Fruit fly (Drosophila melanogaster) whole organism, prepupa: Measurements from ENCODE around the gene phtm.

Source experiments
- Blimp-1 ChIP-seq: fragments of 200-800 bp; sonication (Bioruptor generic); optimal IDR thresholded peaks from 3 replicates; lab custom pipeline; 2017; ENCODE audit warnings: missing biosample characterization, missing genetic modification characterization, mild to moderate bottlenecking, moderate library complexity, missing genetic modification reagents
- CG11294 ChIP-seq: fragments of 200-800 bp; sonication (Bioruptor generic); IDR thresholded peaks from 2 replicates; pipeline ENCODE4 v1.3.6; 2022; ENCODE audit warnings: missing biosample characterization, missing genetic modification characterization
- CG11762 ChIP-seq: fragments of 200-800 bp; sonication (Bioruptor generic); optimal IDR thresholded peaks from 3 replicates; lab custom pipeline; 2016; ENCODE audit warnings: missing biosample characterization, missing genetic modification characterization; ENCODE audit not compliant: insufficient read depth
- CG1621 ChIP-seq: fragments of 200-800 bp; sonication (Bioruptor generic); optimal IDR thresholded peaks from 3 replicates; lab custom pipeline; 2018; ENCODE audit warnings: missing biosample characterization, mild to moderate bottlenecking, missing genetic modification characterization
- CG16779 ChIP-seq: fragments of 200-800 bp; sonication (Bioruptor generic); optimal IDR thresholded peaks from 3 replicates; lab custom pipeline; 2017; ENCODE audit warnings: missing biosample characterization, mild to moderate bottlenecking, missing genetic modification characterization
- CG3032 ChIP-seq: fragments of 200-800 bp; optimal IDR thresholded peaks from 2 replicates; lab custom pipeline; 2019; ENCODE audit warnings: missing biosample characterization, mild to moderate bottlenecking, missing genetic modification characterization, moderate library complexity
- CG31627 ChIP-seq: fragments of 200-800 bp; sonication (Bioruptor generic); optimal IDR thresholded peaks from 3 replicates; lab custom pipeline; 2016; ENCODE audit warnings: missing biosample characterization, missing genetic modification characterization
- CG32006 ChIP-seq: fragments of 200-800 bp; sonication (Bioruptor generic); optimal IDR thresholded peaks from 3 replicates; lab custom pipeline; 2017; ENCODE audit warnings: missing biosample characterization, mild to moderate bottlenecking, missing genetic modification characterization
- CG34406 ChIP-seq: fragments of 200-800 bp; sonication (Bioruptor generic); optimal IDR thresholded peaks from 3 replicates; lab custom pipeline; 2016; ENCODE audit warnings: missing biosample characterization, missing genetic modification characterization
- CG3919 ChIP-seq: fragments of 200-800 bp; sonication (Bioruptor generic); optimal IDR thresholded peaks from 3 replicates; lab custom pipeline; 2016; ENCODE audit warnings: missing biosample characterization, missing genetic modification characterization
- CG6792 ChIP-seq: fragments of 200-800 bp; sonication (Bioruptor generic); optimal IDR thresholded peaks from 3 replicates; lab custom pipeline; 2016; ENCODE audit warnings: missing biosample characterization, missing genetic modification characterization
- CG6854 ChIP-seq: fragments of 200-800 bp; sonication (Bioruptor generic); optimal IDR thresholded peaks from 2 replicates; lab custom pipeline; 2017; ENCODE audit warnings: missing biosample characterization, mild to moderate bottlenecking, missing genetic modification characterization
- CG8119 ChIP-seq: fragments of 200-800 bp; sonication (Bioruptor generic); IDR thresholded peaks from 3 replicates; pipeline ENCODE4 v1.3.6; 2022; ENCODE audit warnings: missing biosample characterization, missing genetic modification characterization
- CG8319 ChIP-seq: fragments of 200-800 bp; sonication (Bioruptor generic); optimal IDR thresholded peaks from 3 replicates; lab custom pipeline; 2016; ENCODE audit warnings: missing biosample characterization, missing genetic modification characterization
- CG9139 ChIP-seq: fragments of 200-800 bp; sonication (Bioruptor generic); optimal IDR thresholded peaks from 3 replicates; lab custom pipeline; 2017; ENCODE audit warnings: missing biosample characterization, mild to moderate bottlenecking, missing genetic modification characterization
- Eip75B ChIP-seq: fragments of 200-800 bp; sonication (Bioruptor generic); optimal IDR thresholded peaks from 3 replicates; lab custom pipeline; 2016; ENCODE audit warnings: missing biosample characterization, missing genetic modification characterization
- Eip78C ChIP-seq: fragments of 200-800 bp; sonication (Bioruptor generic); peaks from one replicate; lab custom pipeline; 2016; ENCODE audit warnings: missing biosample characterization, missing genetic modification characterization
- Gug ChIP-seq: fragments of 200-800 bp; sonication (Bioruptor generic); IDR thresholded peaks from 2 replicates; pipeline ENCODE4 v1.3.6; 2022; ENCODE audit warnings: missing biosample characterization, missing genetic modification characterization
- Hr38 ChIP-seq: sonication (Bioruptor generic); optimal IDR thresholded peaks from 2 replicates; lab custom pipeline; 2016; ENCODE audit warnings: missing biosample characterization, missing genetic modification characterization
- Hr4 ChIP-seq: fragments of 200-800 bp; sonication (Bioruptor generic); optimal IDR thresholded peaks from 3 replicates; lab custom pipeline; 2016; ENCODE audit warnings: missing biosample characterization, missing genetic modification characterization
- Met ChIP-seq: fragments of 200-800 bp; sonication (Bioruptor generic); optimal IDR thresholded peaks from 3 replicates; lab custom pipeline; 2016; ENCODE audit warnings: missing biosample characterization, missing genetic modification characterization
- Sox14 ChIP-seq: fragments of 200-800 bp; sonication (Bioruptor generic); optimal IDR thresholded peaks from 3 replicates; lab custom pipeline; 2016; ENCODE audit warnings: missing biosample characterization, missing genetic modification characterization
- acj6 ChIP-seq: fragments of 200-800 bp; sonication (Bioruptor generic); optimal IDR thresholded peaks from 3 replicates; lab custom pipeline; 2016; ENCODE audit warnings: missing biosample characterization, missing genetic modification characterization
- dsx ChIP-seq: fragments of 200-800 bp; optimal IDR thresholded peaks from 3 replicates; lab custom pipeline; 2019; ENCODE audit warnings: missing biosample characterization, mild to moderate bottlenecking, missing genetic modification characterization, moderate library complexity; ENCODE audit not compliant: poor library complexity, severe bottlenecking
- eg ChIP-seq: fragments of 200-800 bp; sonication (Bioruptor generic); IDR thresholded peaks from 3 replicates; pipeline ENCODE4 v1.3.6; 2022; ENCODE audit warnings: missing biosample characterization, missing genetic modification characterization
- fd59A ChIP-seq: fragments of 200-800 bp; sonication (Bioruptor generic); optimal IDR thresholded peaks from 2 replicates; lab custom pipeline; 2017; ENCODE audit warnings: missing biosample characterization, mild to moderate bottlenecking, missing genetic modification characterization, missing genetic modification reagents
- fd85E ChIP-seq: fragments of 200-800 bp; sonication (Bioruptor generic); optimal IDR thresholded peaks from 3 replicates; lab custom pipeline; 2016; ENCODE audit warnings: missing biosample characterization, missing genetic modification characterization
- fkh ChIP-seq: fragments of 200-800 bp; sonication (Bioruptor generic); optimal IDR thresholded peaks from 3 replicates; lab custom pipeline; 2017; ENCODE audit warnings: missing biosample characterization, mild to moderate bottlenecking, missing genetic modification characterization, moderate library complexity
- net ChIP-seq: fragments of 200-800 bp; sonication (Bioruptor generic); optimal IDR thresholded peaks from 3 replicates; lab custom pipeline; 2016; ENCODE audit warnings: missing biosample characterization, missing genetic modification characterization
- pdm3 ChIP-seq: fragments of 200-800 bp; sonication (Bioruptor generic); optimal IDR thresholded peaks from 3 replicates; lab custom pipeline; 2016; ENCODE audit warnings: missing biosample characterization, missing genetic modification characterization
- salr ChIP-seq, 2 experiments: fragments of 200-800 bp; sonication (Bioruptor generic); optimal IDR thresholded peaks; 3 replicates each; lab custom pipeline; 2016 to 2018; ENCODE audit warnings: missing biosample characterization in 2 of 2, missing genetic modification characterization in 2 of 2, mild to moderate bottlenecking in 1 of 2
- spab ChIP-seq: fragments of 200-800 bp; sonication (Bioruptor generic); optimal IDR thresholded peaks from 2 replicates; lab custom pipeline; 2017; ENCODE audit warnings: missing biosample characterization, mild to moderate bottlenecking, missing genetic modification characterization, missing genetic modification reagents
- ss ChIP-seq, 2 experiments: fragments of 200-800 bp; sonication (Bioruptor generic); optimal IDR thresholded peaks; 2 replicates in 1 of 2; 3 replicates in 1 of 2; lab custom pipeline; 2017 to 2018; ENCODE audit warnings: mild to moderate bottlenecking in 2 of 2, missing biosample characterization in 2 of 2, missing genetic modification characterization in 2 of 2, moderate library complexity in 1 of 2
- svp ChIP-seq: fragments of 200-800 bp; sonication (Bioruptor generic); peaks from one replicate; lab custom pipeline; 2016; ENCODE audit warnings: missing biosample characterization, missing genetic modification characterization
- topi ChIP-seq: fragments of 200-800 bp; sonication (Bioruptor generic); optimal IDR thresholded peaks from 3 replicates; lab custom pipeline; 2016; ENCODE audit warnings: missing biosample characterization, missing genetic modification characterization

phtm gene

dm6 chrX:18665715-18666267 lies 19.8 kb upstream of the phtm start:
- TF ChIP-seq Eip78C (GFP tag; lab: Kevin White, UChicago) (peak; percentile 24), svp (GFP tag; lab: Kevin White, UChicago) (peak; percentile 56), CG6854 (GFP tag; lab: Kevin White, UChicago) (peak; percentile 50), CG16779 (tag; lab: Kevin White, UChicago) (no peak), CG11762 (GFP tag; lab: Kevin White, UChicago) (no peak)

- TF ChIP-seq svp (GFP tag; lab: Kevin White, UChicago) (peak; percentile 18), CG6854 (GFP tag; lab: Kevin White, UChicago) (no peak), fd59A (GFP tag; lab: Kevin White, UChicago) (no peak), Hr4 (GFP tag; lab: Kevin White, UChicago) (no peak), topi (GFP tag; lab: Kevin White, UChicago) (no peak), CG31627 (no peak), fkh (GFP tag; lab: Kevin White, UChicago) (peak; percentile 8), Blimp-1 (GFP tag; lab: Kevin White, UChicago) (peak; percentile 27)
- TF ChIP-seq, all 60 proteins: peak for 3
Observed at dm6 chrX:18668293-18668692, 17.3 kb upstream of the phtm start.

- TF ChIP-seq svp (GFP tag; lab: Kevin White, UChicago) = peak; percentile 30
- TF ChIP-seq Sox14 = no peak
- TF ChIP-seq Eip78C (GFP tag; lab: Kevin White, UChicago) = peak; percentile 40
Observed at dm6 chrX:18669811-18670477, 15.6 kb upstream of the phtm start.

dm6 chrX:18671545-18672174 lies 13.9 kb upstream of the phtm start:
- no peak for TF ChIP-seq fd59A (GFP tag; lab: Kevin White, UChicago)
- TF ChIP-seq Gug (GFP tag; lab: Robert Waterston, UW) = no peak
- no peak for TF ChIP-seq ss (GFP tag; optimal IDR thresholded peaks at IDR 0.05; lab: Kevin White, UChicago)
- no peak for TF ChIP-seq Eip75B
- peak; percentile 82 for TF ChIP-seq dsx
- TF ChIP-seq CG11294 = no peak
- no peak for TF ChIP-seq Hr38
- TF ChIP-seq acj6 (GFP tag; lab: Kevin White, UChicago) = no peak
- TF ChIP-seq CG11762 (GFP tag; lab: Kevin White, UChicago) = no peak

dm6 chrX:18672900-18673529 lies 12.6 kb upstream of the phtm start:
- TF ChIP-seq CG3919 = no peak
- TF ChIP-seq Blimp-1 (GFP tag; lab: Kevin White, UChicago) = peak; percentile 17

- TF ChIP-seq Blimp-1 (GFP tag; lab: Kevin White, UChicago) (peak; percentile 97), CG34406 (GFP tag; lab: Kevin White, UChicago) (no peak), fkh (GFP tag; lab: Kevin White, UChicago) (no peak), ss (GFP tag; optimal IDR thresholded peaks at IDR 0.05; lab: Kevin White, UChicago) (peak in 1 of 2 experiments; percentile 89), CG6854 (GFP tag; lab: Kevin White, UChicago) (peak; percentile 80), CG1621 (tag; lab: Kevin White, UChicago) (peak; percentile 34)
Observed at dm6 chrX:18675272-18675671, 10.3 kb upstream of the phtm start.

dm6 chrX:18675702-18676101 lies 9.9 kb upstream of the phtm start:
- TF ChIP-seq topi (GFP tag; lab: Kevin White, UChicago) (peak; percentile 24), spab (GFP tag; lab: Kevin White, UChicago) (no peak), CG3032 (tag; lab: Kevin White, UChicago) (no peak), pdm3 (no peak), fd85E (GFP tag; lab: Kevin White, UChicago) (no peak), eg (0 out of 3 replicates have a peak, but pooled peaks have one; percentile 8), salr (GFP tag; optimal IDR thresholded peaks at IDR 0.05; lab: Kevin White, UChicago) (peak in 1 of 2 experiments; percentile 25), CG6792 (GFP tag; lab: Kevin White, UChicago) (no peak), CG8319 (GFP tag; lab: Kevin White, UChicago) (no peak), net (GFP tag; lab: Kevin White, UChicago) (peak; percentile 6), Eip78C (GFP tag; lab: Kevin White, UChicago) (peak; percentile 67), Sox14 (no peak), CG9139 (no peak), Hr4 (GFP tag; lab: Kevin White, UChicago) (peak; percentile 27), CG32006 (GFP tag; lab: Kevin White, UChicago) (peak; percentile 61), svp (GFP tag; lab: Kevin White, UChicago) (peak; percentile 68), Met (GFP tag; lab: Kevin White, UChicago) (peak; percentile 30), CG8119 (GFP tag; lab: Robert Waterston, UW) (no peak)
